Fruit fly (Drosophila melanogaster) whole organism, embryonic: ENCODE measurements around the gene Ssu72.

Source experiments
- Abd-B ChIP-seq: fragments of 200-800 bp; sonication (Bioruptor generic); optimal IDR thresholded peaks from 2 replicates; lab custom pipeline; 2018; ENCODE audit warnings: missing biosample characterization, mild to moderate bottlenecking, missing genetic modification characterization, moderate library complexity
- Atf6 ChIP-seq: fragments of 200-800 bp; sonication (Bioruptor generic); IDR thresholded peaks from 2 replicates; pipeline ENCODE4 v1.3.6; 2022; ENCODE audit warnings: missing biosample characterization, missing genetic modification characterization
- CG10209 ChIP-seq: fragments of 200-800 bp; sonication (Bioruptor generic); optimal IDR thresholded peaks from 3 replicates; lab custom pipeline; 2017; ENCODE audit warnings: missing biosample characterization, mild to moderate bottlenecking, missing genetic modification characterization, missing genetic modification reagents
- CG10543 ChIP-seq: fragments of 200-800 bp; sonication (Bioruptor generic); optimal IDR thresholded peaks from 3 replicates; lab custom pipeline; 2017; ENCODE audit warnings: missing biosample characterization, mild to moderate bottlenecking, missing genetic modification characterization, moderate library complexity
- CG11504 ChIP-seq: fragments of 200-800 bp; sonication (Bioruptor generic); optimal IDR thresholded peaks from 3 replicates; lab custom pipeline; 2019; ENCODE audit warnings: missing biosample characterization, mild to moderate bottlenecking, missing genetic modification characterization, moderate library complexity
- CG12744 ChIP-seq: fragments of 200-800 bp; sonication (Bioruptor generic); optimal IDR thresholded peaks from 2 replicates; lab custom pipeline; 2016; ENCODE audit warnings: missing biosample characterization, missing genetic modification characterization
- CG12769 ChIP-seq: fragments of 200-800 bp; sonication (Bioruptor generic); optimal IDR thresholded peaks from 2 replicates; lab custom pipeline; 2019; ENCODE audit warnings: missing biosample characterization, mild to moderate bottlenecking, missing genetic modification characterization, moderate library complexity
- CG15514 ChIP-seq: fragments of 200-800 bp; sonication (Bioruptor generic); optimal IDR thresholded peaks from 3 replicates; lab custom pipeline; 2017; ENCODE audit warnings: missing biosample characterization, missing genetic modification characterization, mild to moderate bottlenecking, moderate library complexity, missing genetic modification reagents
- CG1602 ChIP-seq: fragments of 200-800 bp; sonication (Bioruptor generic); optimal IDR thresholded peaks from 3 replicates; lab custom pipeline; 2016; ENCODE audit warnings: missing biosample characterization, missing genetic modification characterization
- CG1603 ChIP-seq: fragments of 200-800 bp; sonication (Bioruptor generic); optimal IDR thresholded peaks from 2 replicates; lab custom pipeline; 2019; ENCODE audit warnings: missing biosample characterization, mild to moderate bottlenecking, missing genetic modification characterization, moderate library complexity
- CG17568 ChIP-seq: fragments of 200-800 bp; sonication (Bioruptor generic); optimal IDR thresholded peaks from 2 replicates; lab custom pipeline; 2018; ENCODE audit warnings: missing biosample characterization, mild to moderate bottlenecking, missing genetic modification characterization, moderate library complexity
- CG42726 ChIP-seq: fragments of 200-800 bp; sonication (Bioruptor generic); IDR thresholded peaks from 2 replicates; pipeline ENCODE4 v1.3.6; 2022; ENCODE audit warnings: missing biosample characterization, missing genetic modification characterization; ENCODE audit not compliant: partially characterized antibody
- CG4282 ChIP-seq: fragments of 200-800 bp; sonication (Bioruptor generic); optimal IDR thresholded peaks from 2 replicates; lab custom pipeline; 2016; ENCODE audit warnings: missing biosample characterization, missing genetic modification characterization
- CG4820 ChIP-seq: fragments of 200-800 bp; sonication (Bioruptor generic); optimal IDR thresholded peaks from 3 replicates; lab custom pipeline; 2016; ENCODE audit warnings: missing biosample characterization, missing genetic modification characterization
- CG4854 ChIP-seq: fragments of 200-800 bp; sonication (Bioruptor generic); optimal IDR thresholded peaks from 2 replicates; lab custom pipeline; 2016; ENCODE audit warnings: missing biosample characterization, missing genetic modification characterization, inconsistent platforms
- CG7786 ChIP-seq: fragments of 200-800 bp; sonication (Bioruptor generic); optimal IDR thresholded peaks from 2 replicates; lab custom pipeline; 2016; ENCODE audit warnings: missing biosample characterization, missing genetic modification characterization
- CG8478 ChIP-seq: fragments of >200 bp; optimal IDR thresholded peaks from 2 replicates; lab custom pipeline; 2018
- CG9609 ChIP-seq: fragments of 200-800 bp; sonication (Bioruptor generic); optimal IDR thresholded peaks from 3 replicates; lab custom pipeline; 2016; ENCODE audit warnings: missing biosample characterization, missing genetic modification characterization
- CG9817 ChIP-seq: fragments of 200-800 bp; sonication (Bioruptor generic); optimal IDR thresholded peaks from 2 replicates; lab custom pipeline; 2018; ENCODE audit warnings: missing biosample characterization, mild to moderate bottlenecking, missing genetic modification characterization, moderate library complexity
- Dad ChIP-seq: fragments of 200-800 bp; sonication (Bioruptor generic); optimal IDR thresholded peaks from 3 replicates; lab custom pipeline; 2016; ENCODE audit warnings: missing biosample characterization, missing genetic modification characterization
- Dfd ChIP-seq, 2 experiments: fragments of >200 bp; optimal IDR thresholded peaks; 2 replicates each; lab custom pipeline; 2017; ENCODE audit warnings: missing biosample characterization in 2 of 2, missing genetic modification characterization in 2 of 2
- HmgZ ChIP-seq: fragments of 200-800 bp; sonication (Bioruptor generic); optimal IDR thresholded peaks from 2 replicates; lab custom pipeline; 2018; ENCODE audit warnings: missing biosample characterization, mild to moderate bottlenecking, missing genetic modification characterization
- Hr3 ChIP-seq: fragments of 200-800 bp; sonication (Bioruptor generic); optimal IDR thresholded peaks from 3 replicates; lab custom pipeline; 2016; ENCODE audit warnings: missing biosample characterization, missing genetic modification characterization
- NFAT ChIP-seq: fragments of 200-800 bp; sonication (Bioruptor generic); IDR thresholded peaks from 2 replicates; pipeline ENCODE4 v1.3.6; 2022; ENCODE audit warnings: missing biosample characterization, missing genetic modification characterization
- Ptx1 ChIP-seq: fragments of 200-800 bp; sonication (Bioruptor generic); IDR thresholded peaks from 2 replicates; pipeline ENCODE4 v1.3.6; 2022; ENCODE audit warnings: missing biosample characterization, missing genetic modification characterization
- Side ChIP-seq: fragments of 200-800 bp; sonication (Bioruptor generic); optimal IDR thresholded peaks from 2 replicates; lab custom pipeline; 2016; ENCODE audit warnings: missing biosample characterization, missing genetic modification characterization
- Sox102F ChIP-seq: fragments of 200-800 bp; sonication (Bioruptor generic); optimal IDR thresholded peaks from 2 replicates; lab custom pipeline; 2018; ENCODE audit warnings: missing biosample characterization, mild to moderate bottlenecking, missing genetic modification characterization, moderate library complexity
- Xbp1 ChIP-seq: fragments of 200-800 bp; sonication (Bioruptor generic); optimal IDR thresholded peaks from 3 replicates; lab custom pipeline; 2016; ENCODE audit warnings: missing biosample characterization, mild to moderate bottlenecking, missing genetic modification characterization
- abd-A ChIP-seq: fragments of 200-800 bp; sonication (Bioruptor generic); optimal IDR thresholded peaks from 3 replicates; lab custom pipeline; 2019; ENCODE audit warnings: missing biosample characterization, mild to moderate bottlenecking, missing genetic modification characterization, moderate library complexity
- ac ChIP-seq: fragments of 200-800 bp; sonication (Bioruptor generic); optimal IDR thresholded peaks from 3 replicates; lab custom pipeline; 2017; ENCODE audit warnings: missing biosample characterization, mild to moderate bottlenecking, missing genetic modification characterization
- bigmax ChIP-seq: fragments of 200-800 bp; sonication (Bioruptor generic); optimal IDR thresholded peaks from 2 replicates; lab custom pipeline; 2018; ENCODE audit warnings: missing biosample characterization, mild to moderate bottlenecking, missing genetic modification characterization
- bsh ChIP-seq, 2 experiments: fragments of 200-800 bp; sonication (Bioruptor generic); optimal IDR thresholded peaks; 2 replicates each; lab custom pipeline; 2017 to 2018; ENCODE audit warnings: mild to moderate bottlenecking in 2 of 2, missing biosample characterization in 2 of 2, missing genetic modification characterization in 2 of 2, moderate library complexity in 1 of 2
- crol ChIP-seq: fragments of 200-800 bp; sonication (Bioruptor generic); IDR thresholded peaks from 2 replicates; pipeline ENCODE4 v1.3.6; 2022; ENCODE audit warnings: missing biosample characterization, missing genetic modification characterization
- cwo ChIP-seq: fragments of 200-800 bp; sonication (Bioruptor generic); optimal IDR thresholded peaks from 3 replicates; lab custom pipeline; 2017; ENCODE audit warnings: missing biosample characterization, missing genetic modification characterization, mild to moderate bottlenecking, moderate library complexity, missing genetic modification reagents
- da ChIP-seq: fragments of 200-800 bp; sonication (Bioruptor generic); optimal IDR thresholded peaks from 2 replicates; lab custom pipeline; 2016; ENCODE audit warnings: missing biosample characterization, missing genetic modification characterization
- dan ChIP-seq: fragments of 200-800 bp; sonication (Bioruptor generic); IDR thresholded peaks from 2 replicates; pipeline ENCODE4 v1.3.6; 2022; ENCODE audit warnings: missing biosample characterization, missing genetic modification characterization
- dmrt11E ChIP-seq: fragments of 200-800 bp; sonication (Bioruptor generic); optimal IDR thresholded peaks from 3 replicates; lab custom pipeline; 2018; ENCODE audit warnings: missing biosample characterization, mild to moderate bottlenecking, missing genetic modification characterization, moderate library complexity
- fu2 ChIP-seq: fragments of 200-800 bp; sonication (Bioruptor generic); optimal IDR thresholded peaks from 2 replicates; lab custom pipeline; 2016; ENCODE audit warnings: missing biosample characterization, missing genetic modification characterization
- ind ChIP-seq: fragments of 200-800 bp; sonication (Bioruptor generic); optimal IDR thresholded peaks from 3 replicates; lab custom pipeline; 2016; ENCODE audit warnings: missing biosample characterization, missing genetic modification characterization
- kay ChIP-seq: fragments of 200-800 bp; sonication (Bioruptor generic); optimal IDR thresholded peaks from 2 replicates; lab custom pipeline; 2016; ENCODE audit warnings: missing biosample characterization, missing genetic modification characterization
- nmo ChIP-seq: fragments of 200-800 bp; sonication (Bioruptor generic); optimal IDR thresholded peaks from 2 replicates; lab custom pipeline; 2018; ENCODE audit warnings: missing biosample characterization, mild to moderate bottlenecking, missing genetic modification characterization, moderate library complexity
- ro ChIP-seq: fragments of 200-800 bp; sonication (Bioruptor generic); IDR thresholded peaks from 2 replicates; pipeline ENCODE4 v1.3.6; 2022; ENCODE audit warnings: missing biosample characterization, missing genetic modification characterization
- sc ChIP-seq, 3 experiments: fragments of >200 bp in 2 of 3; fragments of 200-800 bp in 1 of 3; sonication (Bioruptor generic) in 1 of 3; optimal IDR thresholded peaks; 2 replicates in 2 of 3; 3 replicates in 1 of 3; lab custom pipeline; 2017; ENCODE audit warnings: mild to moderate bottlenecking in 1 of 3, missing biosample characterization in 1 of 3, missing genetic modification characterization in 1 of 3, missing genetic modification reagents in 1 of 3
- sim ChIP-seq: fragments of 200-800 bp; sonication (Bioruptor generic); IDR thresholded peaks from 2 replicates; pipeline ENCODE4 v1.3.6; 2022; ENCODE audit warnings: missing biosample characterization, missing genetic modification characterization
- slbo ChIP-seq: fragments of 200-800 bp; sonication (Bioruptor generic); IDR thresholded peaks from 2 replicates; pipeline ENCODE4 v1.3.6; 2022; ENCODE audit warnings: missing biosample characterization, missing genetic modification characterization
- ssp ChIP-seq: fragments of 200-800 bp; sonication (Bioruptor generic); IDR thresholded peaks from 2 replicates; pipeline ENCODE4 v1.3.6; 2022; ENCODE audit warnings: missing biosample characterization, missing genetic modification characterization
- twi ChIP-seq: fragments of 200-800 bp; optimal IDR thresholded peaks from 2 replicates; lab custom pipeline; 2019; ENCODE audit warnings: missing biosample characterization, mild to moderate bottlenecking, missing genetic modification characterization, moderate library complexity
- tx ChIP-seq: fragments of 200-800 bp; sonication (Bioruptor generic); optimal IDR thresholded peaks from 2 replicates; lab custom pipeline; 2016; ENCODE audit warnings: missing biosample characterization, missing genetic modification characterization
- zfh2 ChIP-seq: fragments of 200-800 bp; sonication (Bioruptor generic); optimal IDR thresholded peaks from 2 replicates; lab custom pipeline; 2016; ENCODE audit warnings: missing biosample characterization, missing genetic modification characterization

The Ssu72 gene

DNA sequence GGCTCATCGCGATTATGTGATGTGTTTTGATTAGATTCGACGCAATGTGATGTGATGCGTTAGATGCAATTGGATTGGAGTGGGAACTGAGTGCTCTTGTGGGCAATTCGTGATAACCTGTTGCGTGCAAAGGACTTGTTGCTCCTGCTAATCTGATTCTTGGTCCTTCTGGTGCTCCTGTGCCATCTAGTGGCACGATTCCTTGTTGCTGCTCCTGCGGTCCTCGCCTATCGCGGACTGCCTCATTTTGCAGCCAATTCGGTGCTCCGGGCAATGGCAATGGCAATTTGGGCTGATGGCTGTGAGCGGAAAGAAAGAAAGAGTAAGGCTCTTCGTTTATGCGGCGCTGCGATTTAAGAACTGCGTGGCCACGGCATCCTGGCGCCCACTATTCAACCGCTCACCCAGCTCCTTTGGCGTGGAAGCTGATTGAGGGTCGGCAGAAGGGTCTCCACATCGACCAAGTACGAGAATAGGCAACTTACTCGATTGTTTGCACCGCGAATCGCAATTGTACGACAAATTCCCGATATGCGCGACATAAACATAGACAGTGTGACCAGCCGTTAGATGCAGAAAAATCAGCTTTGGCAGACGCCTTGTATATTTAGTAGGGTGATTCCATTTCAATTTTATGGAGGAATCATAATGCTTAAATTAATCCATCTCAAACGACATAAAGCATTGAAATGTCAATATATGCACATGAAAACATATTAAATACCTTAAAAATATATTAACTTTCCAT is 28.8 kb downstream of the Ssu72 start, which contains the start of gene Mer (continued):
- TF ChIP-seq Atf6: peak; percentile 86
- peak; percentile 80 for TF ChIP-seq Dad (GFP tag; lab: Kevin White, UChicago)
- peak; percentile 73 for TF ChIP-seq Abd-B
- peak; percentile 76 for TF ChIP-seq dmrt11E (tag; lab: Kevin White, UChicago)
- TF ChIP-seq zfh2 (GFP tag; lab: Kevin White, UChicago): peak; percentile 84
- peak; percentile 24; the same call in 1 of the 2 replicates for TF ChIP-seq crol
- peak; percentile 51 for TF ChIP-seq CG17568 (GFP tag; lab: Kevin White, UChicago)
- TF ChIP-seq CG10543 (GFP tag; lab: Kevin White, UChicago): peak; percentile 67
- TF ChIP-seq Hr3 (GFP tag; lab: Kevin White, UChicago): peak; percentile 65
- peak; percentile 62 for TF ChIP-seq ssp (GFP tag; lab: Robert Waterston, UW)
- TF ChIP-seq CG15514: peak; percentile 83
- TF ChIP-seq twi (tag; lab: Kevin White, UChicago): peak; percentile 62
- TF ChIP-seq ac: peak; percentile 60
- TF ChIP-seq CG1603 (tag; lab: Kevin White, UChicago): peak; percentile 93
- no peak for TF ChIP-seq ro
- peak; percentile 78 for TF ChIP-seq CG9817 (tag; lab: Kevin White, UChicago)
- TF ChIP-seq CG1602 (GFP tag; lab: Kevin White, UChicago): peak; percentile 64
- TF ChIP-seq Xbp1 (GFP tag; lab: Kevin White, UChicago): peak; percentile 87
- TF ChIP-seq fu2 (GFP tag; lab: Kevin White, UChicago): peak; percentile 78
- TF ChIP-seq Ptx1 (GFP tag; lab: Robert Waterston, UW): peak; percentile 81
- TF ChIP-seq CG12769 (tag; lab: Kevin White, UChicago): peak; percentile 94
- TF ChIP-seq dan: no peak
- peak; percentile 67 for TF ChIP-seq sim (GFP tag; lab: Robert Waterston, UW)
- TF ChIP-seq da (GFP tag; lab: Kevin White, UChicago): peak; percentile 52
- peak; percentile 82 for TF ChIP-seq CG10209 (GFP tag; lab: Kevin White, UChicago)
- TF ChIP-seq Side: peak; percentile 90
- TF ChIP-seq Dfd (GFP tag; optimal IDR thresholded peaks at IDR 0.05; lab: Kevin White, UChicago): no peak
- TF ChIP-seq bigmax: no peak
- TF ChIP-seq cwo (GFP tag; lab: Kevin White, UChicago): peak; percentile 77
- TF ChIP-seq nmo (GFP tag; lab: Kevin White, UChicago): peak; percentile 86
- TF ChIP-seq CG7786: peak; percentile 81
- TF ChIP-seq kay (GFP tag; lab: Kevin White, UChicago): peak; percentile 55
- no peak for TF ChIP-seq Sox102F (GFP tag; lab: Kevin White, UChicago)
- TF ChIP-seq CG11504: peak; percentile 85
- peak; percentile 86 for TF ChIP-seq CG9609
- TF ChIP-seq ind (GFP tag; lab: Kevin White, UChicago): peak; percentile 84
- peak; percentile 73 for TF ChIP-seq CG4282 (GFP tag; lab: Kevin White, UChicago)
- peak; percentile 52 for TF ChIP-seq CG4854 (GFP tag; lab: Kevin White, UChicago)
- TF ChIP-seq abd-A (tag; lab: Kevin White, UChicago): no peak
- TF ChIP-seq sc (optimal IDR thresholded peaks at IDR 0.05; lab: Kevin White, UChicago): no peak
- TF ChIP-seq sc (GFP tag; optimal IDR thresholded peaks at IDR 0.05; lab: Kevin White, UChicago): no peak
- TF ChIP-seq CG42726 (GFP tag; lab: Robert Waterston, UW): no peak
- TF ChIP-seq HmgZ (tag; lab: Kevin White, UChicago): peak; percentile 89
- peak; percentile 87 for TF ChIP-seq slbo (GFP tag; lab: Robert Waterston, UW)
- peak; percentile 99 for TF ChIP-seq CG4820 (GFP tag; lab: Kevin White, UChicago)
- TF ChIP-seq CG12744 (GFP tag; lab: Kevin White, UChicago): peak; percentile 49
- TF ChIP-seq NFAT: peak; percentile 48
- TF ChIP-seq bsh (GFP tag; optimal IDR thresholded peaks at IDR 0.05; lab: Kevin White, UChicago): peak; percentile 76 to 82
- TF ChIP-seq tx (GFP tag; lab: Kevin White, UChicago): peak; percentile 73
- TF ChIP-seq CG8478: no peak
